Fruit fly (Drosophila melanogaster) whole organism, wandering third instar larva: ENCODE results near the gene CG34126.

Source experiments
- Dif ChIP-seq: fragments of 200-275, 200-300 bp; sonication (Bioruptor generic); optimal IDR thresholded peaks from 2 replicates; lab custom pipeline; 2018; ENCODE audit warnings: missing biosample characterization, missing genetic modification characterization; ENCODE audit not compliant: partially characterized antibody
- GATAd ChIP-seq: sonication (Bioruptor generic); optimal IDR thresholded peaks from 2 replicates; lab custom pipeline; 2016; ENCODE audit warnings: missing biosample characterization, missing genetic modification characterization
- HLH106 ChIP-seq: fragments of 200-800 bp; optimal IDR thresholded peaks from 3 replicates; lab custom pipeline; 2019; ENCODE audit warnings: missing biosample characterization, mild to moderate bottlenecking, missing genetic modification characterization, moderate library complexity
- Hnf4 ChIP-seq: fragments of 200-800 bp; sonication (Bioruptor generic); optimal IDR thresholded peaks from 2 replicates; lab custom pipeline; 2016; ENCODE audit warnings: missing biosample characterization, mild to moderate bottlenecking, missing genetic modification characterization
- Mio ChIP-seq: sonication (Bioruptor generic); optimal IDR thresholded peaks from 2 replicates; lab custom pipeline; 2016; ENCODE audit warnings: missing biosample characterization, missing genetic modification characterization
- dmrt93B ChIP-seq: fragments of 200-800 bp; sonication (Bioruptor generic); optimal IDR thresholded peaks from 2 replicates; lab custom pipeline; 2018; ENCODE audit warnings: missing biosample characterization, mild to moderate bottlenecking, missing genetic modification characterization
- dsf ChIP-seq: sonication (Bioruptor generic); optimal IDR thresholded peaks from 2 replicates; lab custom pipeline; 2016; ENCODE audit warnings: missing biosample characterization, missing genetic modification characterization, borderline replicate concordance
- fru ChIP-seq: fragments of 200-800 bp; sonication (Bioruptor generic); optimal IDR thresholded peaks from 3 replicates; lab custom pipeline; 2016; ENCODE audit warnings: missing biosample characterization, mild to moderate bottlenecking, missing genetic modification characterization
- h ChIP-seq: fragments of 200-800 bp; sonication (Bioruptor generic); optimal IDR thresholded peaks from 3 replicates; lab custom pipeline; 2016; ENCODE audit warnings: missing biosample characterization, mild to moderate bottlenecking, missing genetic modification characterization
- pan ChIP-seq: fragments of >200 bp; optimal IDR thresholded peaks from 2 replicates; lab custom pipeline; 2017
- usp ChIP-seq: fragments of >200 bp; optimal IDR thresholded peaks from 2 replicates; lab custom pipeline; 2017; ENCODE audit warnings: missing biosample characterization, missing genetic modification characterization

dm6 chr2L:5002711-5003402 is 21.4 kb downstream of the CG34126 start:
- TF ChIP-seq pan (lab: Kevin White, UChicago) (no peak), Mio (GFP tag; lab: Kevin White, UChicago) (no peak), Dif (no peak), dmrt93B (GFP tag; lab: Kevin White, UChicago) (no peak), fru (GFP tag; lab: Kevin White, UChicago) (peak; percentile 72), usp (no peak), h (GFP tag; lab: Kevin White, UChicago) (peak; percentile 78), GATAd (GFP tag; lab: Kevin White, UChicago) (no peak), dsf (GFP tag; lab: Kevin White, UChicago) (no peak), HLH106 (tag; lab: Kevin White, UChicago) (no peak), Hnf4 (GFP tag; lab: Kevin White, UChicago) (peak; percentile 61)
